Worm (Caenorhabditis elegans): ENCODE measurements around the gene znf-782.

ce11 chrIV:1067430-1067829, at the start of gene znf-782:
- TF ChIP-seq aly-1 (tag; optimal IDR thresholded peaks at IDR 0.05) (no peak), ama-1 (optimal IDR thresholded peaks at IDR 0.05) (no peak), flt-1 (GFP tag; IDR thresholded peaks at IDR 0.05) (no peak), ets-7 (tag; optimal IDR thresholded peaks at IDR 0.05) (no peak), F13C5.2 (tag; optimal IDR thresholded peaks at IDR 0.05) (no peak), hnd-1 (tag; optimal IDR thresholded peaks at IDR 0.05) (no peak), scrt-1 (GFP tag; IDR thresholded peaks at IDR 0.05) (no peak), tra-4 (tag; optimal IDR thresholded peaks at IDR 0.05) (no peak), ceh-36 (tag; optimal IDR thresholded peaks at IDR 0.05) (no peak), sea-1 (GFP tag; conservative IDR thresholded peaks at IDR 0.05) (no peak), tbx-11 (GFP tag; IDR thresholded peaks at IDR 0.05) (no peak), B0310.2 (tag; optimal IDR thresholded peaks at IDR 0.05) (no peak), pes-1 (GFP tag; IDR thresholded peaks at IDR 0.05) (no peak)
